Worm (Caenorhabditis elegans) whole organism, mixed stage, embryonic: ENCODE data around the gene str-33.

Experiments
- M03D4.4 ChIP-seq: sonication (generic microtip); optimal IDR thresholded peaks from 2 replicates; lab custom pipeline; 2017; ENCODE audit warnings: mild to moderate bottlenecking, missing genetic modification characterization, missing compliant biosample characterization
- bed-3 ChIP-seq: fragments of 200-800 bp; sonication (Bioruptor generic); optimal IDR thresholded peaks from 3 replicates; lab custom pipeline; 2018; ENCODE audit warnings: mild to moderate bottlenecking, missing genetic modification characterization, moderate library complexity, missing compliant biosample characterization
- blmp-1 ChIP-seq: fragments of 150-350 bp; optimal IDR thresholded peaks from 2 replicates; lab custom pipeline; 2014; ENCODE audit warnings: missing biosample characterization, missing genetic modification characterization
- ceh-39 ChIP-seq: fragments of 150-350 bp; optimal IDR thresholded peaks from 2 replicates; lab custom pipeline; 2014; ENCODE audit warnings: missing biosample characterization, missing genetic modification characterization
- ceh-43 ChIP-seq: fragments of 200-800 bp; sonication (Bioruptor generic); optimal IDR thresholded peaks from 2 replicates; lab custom pipeline; 2018; ENCODE audit warnings: mild to moderate bottlenecking, missing genetic modification characterization, moderate library complexity, missing compliant biosample characterization
- ceh-83 ChIP-seq: fragments of 200-800 bp; sonication (Bioruptor generic); optimal IDR thresholded peaks from 2 replicates; lab custom pipeline; 2018; ENCODE audit warnings: mild to moderate bottlenecking, missing genetic modification characterization, missing compliant biosample characterization
- ces-1 ChIP-seq: fragments of 150-350 bp; optimal IDR thresholded peaks from 2 replicates; lab custom pipeline; 2014; ENCODE audit warnings: missing biosample characterization, missing genetic modification reagents, missing genetic modification characterization
- cnd-1 ChIP-seq: fragments of 200-800 bp; sonication (Bioruptor generic); optimal IDR thresholded peaks from 2 replicates; lab custom pipeline; 2018; ENCODE audit warnings: mild to moderate bottlenecking, missing genetic modification characterization, missing compliant biosample characterization
- elt-3 ChIP-seq: fragments of 150-350 bp; optimal IDR thresholded peaks from 2 replicates; lab custom pipeline; 2014; ENCODE audit warnings: missing biosample characterization, missing genetic modification characterization
- flh-1 ChIP-seq: fragments of 200-800 bp; sonication (Bioruptor generic); optimal IDR thresholded peaks from 2 replicates; lab custom pipeline; 2018; ENCODE audit warnings: mild to moderate bottlenecking, missing genetic modification characterization, moderate library complexity, missing compliant biosample characterization
- ham-2 ChIP-seq: fragments of 200-800 bp; sonication (Bioruptor generic); optimal IDR thresholded peaks from 2 replicates; lab custom pipeline; 2018; ENCODE audit warnings: mild to moderate bottlenecking, missing genetic modification characterization, missing compliant biosample characterization
- hlh-1 ChIP-seq: fragments of 150-350 bp; optimal IDR thresholded peaks from 2 replicates; lab custom pipeline; 2014; ENCODE audit warnings: missing biosample characterization, missing genetic modification reagents, missing genetic modification characterization
- lin-13 ChIP-seq: fragments of 150-350 bp; optimal IDR thresholded peaks from 2 replicates; lab custom pipeline; 2014; ENCODE audit warnings: missing biosample characterization, missing genetic modification characterization
- lin-32 ChIP-seq: fragments of 200-800 bp; sonication (Bioruptor generic); optimal IDR thresholded peaks from 2 replicates; lab custom pipeline; 2018; ENCODE audit warnings: mild to moderate bottlenecking, missing genetic modification characterization, missing compliant biosample characterization
- lsy-2 ChIP-seq: fragments of 150-350 bp; optimal IDR thresholded peaks from 2 replicates; lab custom pipeline; 2014; ENCODE audit warnings: missing biosample characterization, missing genetic modification characterization
- mab-5 ChIP-seq: fragments of 150-350 bp; optimal IDR thresholded peaks from 2 replicates; lab custom pipeline; 2014; ENCODE audit warnings: missing biosample characterization, missing genetic modification characterization
- mep-1 ChIP-seq: fragments of 150-350 bp; optimal IDR thresholded peaks from 2 replicates; lab custom pipeline; 2017; ENCODE audit warnings: missing biosample characterization, missing genetic modification reagents, missing genetic modification characterization, inconsistent platforms
- mls-2 ChIP-seq: sonication (generic microtip); optimal IDR thresholded peaks from 2 replicates; lab custom pipeline; 2016; ENCODE audit warnings: mild to moderate bottlenecking, missing genetic modification characterization, moderate library complexity, missing compliant biosample characterization
- nhr-12 ChIP-seq: fragments of 150-350 bp; optimal IDR thresholded peaks from 2 replicates; lab custom pipeline; 2014; ENCODE audit warnings: missing biosample characterization, missing genetic modification characterization
- nhr-2 ChIP-seq: fragments of 150-350 bp; optimal IDR thresholded peaks from 2 replicates; lab custom pipeline; 2014; ENCODE audit warnings: missing biosample characterization, missing genetic modification characterization
- nhr-28 ChIP-seq: fragments of 150-350 bp; optimal IDR thresholded peaks from 2 replicates; lab custom pipeline; 2014; ENCODE audit warnings: missing biosample characterization, missing genetic modification characterization
- nhr-76 ChIP-seq: sonication (generic microtip); optimal IDR thresholded peaks from 2 replicates; lab custom pipeline; 2017; ENCODE audit warnings: missing biosample characterization, missing genetic modification characterization
- pha-4 ChIP-seq: fragments of 150-350 bp; optimal IDR thresholded peaks from 2 replicates; lab custom pipeline; 2018; ENCODE audit warnings: missing biosample characterization, missing genetic modification reagents, missing genetic modification characterization
- sem-2 ChIP-seq: fragments of 200-800 bp; sonication (Bioruptor generic); optimal IDR thresholded peaks from 2 replicates; lab custom pipeline; 2018; ENCODE audit warnings: mild to moderate bottlenecking, missing genetic modification characterization, missing compliant biosample characterization
- sptf-1 ChIP-seq: sonication (generic microtip); optimal IDR thresholded peaks from 2 replicates; lab custom pipeline; 2017; ENCODE audit warnings: mild to moderate bottlenecking, missing genetic modification characterization, moderate library complexity, missing compliant biosample characterization
- unc-120 ChIP-seq: sonication (generic microtip); optimal IDR thresholded peaks from 2 replicates; lab custom pipeline; 2017; ENCODE audit warnings: missing genetic modification characterization, missing compliant biosample characterization; ENCODE audit not compliant: poor library complexity, severe bottlenecking
- unc-39 ChIP-seq: fragments of 150-350 bp; optimal IDR thresholded peaks from 2 replicates; lab custom pipeline; 2014; ENCODE audit warnings: missing biosample characterization, missing genetic modification characterization
- unc-62 ChIP-seq: fragments of 150-350 bp; optimal IDR thresholded peaks from 2 replicates; lab custom pipeline; 2014; ENCODE audit warnings: missing biosample characterization, missing genetic modification reagents, missing genetic modification characterization
- zip-8 ChIP-seq: fragments of 150-350 bp; optimal IDR thresholded peaks from 2 replicates; lab custom pipeline; 2014; ENCODE audit warnings: missing biosample characterization, missing genetic modification characterization

str-33 gene

DNA sequence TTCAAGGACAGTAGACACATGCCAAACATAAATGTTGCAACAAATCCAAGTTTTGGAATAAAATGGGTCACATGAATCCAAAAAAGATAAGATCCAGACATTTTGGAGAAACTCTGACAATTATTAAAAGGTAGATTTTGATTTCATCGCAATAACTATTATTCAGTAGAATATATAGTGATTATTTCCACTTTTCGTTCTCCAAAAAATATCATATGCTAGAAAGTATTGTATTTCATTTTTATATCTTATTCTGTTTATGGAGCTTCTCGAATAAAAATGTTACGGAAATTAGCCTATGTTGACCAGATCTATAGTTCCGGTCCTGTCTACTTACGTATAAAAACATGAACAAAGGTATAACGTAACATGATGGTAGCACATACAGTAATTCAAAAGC lies 1.2 kb upstream of the str-33 start, which contains the start of gene str-13:
TSS of gene str-13 (minus strand) at position 101 of the 400 bp plus-strand sequence.
- TF ChIP-seq lin-13 (tag; lab: Kevin White, UChicago) (no peak), bed-3 (no peak), ces-1 (no peak), unc-62 (GFP tag; lab: Kevin White, UChicago) (no peak), sem-2 (GFP tag; lab: Kevin White, UChicago) (no peak), nhr-28 (tag; lab: Kevin White, UChicago) (no peak), ceh-39 (tag; lab: Kevin White, UChicago) (no peak), blmp-1 (no peak), elt-3 (tag; lab: Kevin White, UChicago) (no peak)
- TF ChIP-seq, all 35 proteins: peak for 0

DNA sequence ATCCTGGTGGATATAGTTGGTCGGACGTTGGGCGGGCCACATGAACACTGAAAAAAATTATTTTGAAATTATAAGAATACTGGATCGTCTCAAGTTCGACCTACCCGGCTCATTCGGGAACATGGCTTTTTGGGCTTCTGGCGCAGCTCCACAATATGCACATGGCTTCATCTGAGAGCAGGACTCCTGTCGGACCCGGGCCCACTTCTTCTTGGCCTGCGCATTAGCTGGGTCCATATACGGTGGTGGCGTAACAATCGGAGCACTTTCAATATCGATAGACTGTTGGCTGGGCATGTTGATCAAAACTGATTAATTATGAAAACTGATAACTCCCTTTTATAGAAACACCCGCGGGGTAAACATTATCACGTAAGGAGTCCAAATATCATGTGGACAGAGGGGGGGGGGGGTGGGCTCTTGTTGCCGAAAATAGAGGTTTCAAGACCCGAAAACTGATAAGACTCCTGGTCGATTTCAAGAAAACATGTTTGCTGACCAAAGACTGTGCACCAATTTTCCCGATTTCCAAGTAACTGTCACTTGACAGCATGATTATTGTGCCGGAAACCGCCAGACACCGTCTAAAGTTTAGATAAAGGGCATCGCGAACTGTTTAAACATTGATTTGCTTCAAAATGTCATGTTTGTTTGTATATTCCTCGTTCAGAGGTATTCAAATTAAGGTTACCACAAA lies 2.6 kb downstream of the str-33 start, which contains the start of gene dod-3:
TSS of gene dod-3 (minus strand) at position 315 of the 697 bp plus-strand sequence.
- no peak for TF ChIP-seq ceh-43 (GFP tag; lab: Kevin White, UChicago)
- TF ChIP-seq mls-2 (tag; lab: Kevin White, UChicago), result no peak
- no peak for TF ChIP-seq nhr-2 (tag; lab: Kevin White, UChicago)
- TF ChIP-seq ham-2, result no peak
- no peak for TF ChIP-seq sptf-1 (tag; lab: Kevin White, UChicago)
- TF ChIP-seq ceh-83, result no peak
- no peak for TF ChIP-seq M03D4.4 (tag; lab: Kevin White, UChicago)
- TF ChIP-seq zip-8 (tag; lab: Kevin White, UChicago), result no peak
- TF ChIP-seq elt-3 (tag; lab: Kevin White, UChicago), result no peak
- TF ChIP-seq unc-62 (GFP tag; lab: Kevin White, UChicago), result no peak
- TF ChIP-seq nhr-28 (tag; lab: Kevin White, UChicago), result no peak

DNA sequence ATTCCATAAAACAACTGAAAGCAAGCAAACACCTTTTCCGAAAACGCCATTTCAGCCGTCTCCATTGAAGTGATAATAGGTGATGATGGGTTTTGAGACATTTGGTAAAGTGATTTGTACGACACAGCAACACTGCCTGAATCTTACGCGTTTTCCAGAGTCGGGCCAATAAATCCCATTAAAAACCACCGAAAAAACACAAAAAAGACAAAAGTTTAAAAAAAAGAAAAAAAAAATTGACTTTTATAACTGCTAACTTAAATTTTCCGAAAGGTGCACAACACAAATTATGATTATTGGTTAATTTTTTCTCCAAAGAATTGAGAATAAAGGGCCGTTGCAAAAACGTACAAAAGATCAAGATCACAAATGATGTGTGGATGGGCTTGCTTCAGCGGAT lies 6.0 kb downstream of the str-33 start, which contains the start of gene srg-57:
TSS of gene srg-57 (minus strand) at position 101 of the 400 bp plus-strand sequence.
- TF ChIP-seq zip-8 (tag; lab: Kevin White, UChicago) (no peak), bed-3 (no peak), M03D4.4 (tag; lab: Kevin White, UChicago) (no peak), ceh-39 (tag; lab: Kevin White, UChicago) (no peak), elt-3 (tag; lab: Kevin White, UChicago) (no peak), unc-120 (tag; lab: Kevin White, UChicago) (no peak)

DNA sequence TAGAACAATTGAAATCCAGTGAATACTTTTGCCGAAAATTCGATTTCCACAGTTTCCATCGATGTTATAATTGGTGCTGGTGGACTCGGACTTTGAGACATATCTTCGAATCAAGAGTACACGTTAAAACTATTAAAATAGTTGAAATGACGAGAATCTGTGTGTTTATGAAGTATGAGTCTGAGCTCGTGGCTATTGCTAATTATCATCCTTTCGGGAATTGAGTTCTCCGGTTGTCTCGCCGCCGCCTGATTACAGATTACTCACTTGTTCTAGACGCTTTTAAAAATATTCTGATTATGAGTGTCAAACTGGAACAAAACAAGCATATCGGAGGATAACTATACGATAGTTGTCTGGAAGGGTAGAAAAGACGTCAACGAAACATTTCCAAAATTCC lies 9.8 kb downstream of the str-33 start, which contains the start of gene srg-56:
TSS of gene srg-56 (minus strand) at position 101 of the 400 bp plus-strand sequence.
- TF ChIP-seq cnd-1 (tag; lab: Kevin White, UChicago), result no peak
- no peak for TF ChIP-seq lin-13 (tag; lab: Kevin White, UChicago)
- TF ChIP-seq hlh-1 (tag; lab: Kevin White, UChicago), result no peak
- no peak for TF ChIP-seq ceh-43 (GFP tag; lab: Kevin White, UChicago)
- no peak for TF ChIP-seq unc-62 (GFP tag; lab: Kevin White, UChicago)
- TF ChIP-seq unc-39 (tag; lab: Kevin White, UChicago), result no peak
- no peak for TF ChIP-seq pha-4 (tag; lab: Kevin White, UChicago)
- TF ChIP-seq blmp-1, result no peak
- TF ChIP-seq sem-2 (GFP tag; lab: Kevin White, UChicago), result no peak
- TF ChIP-seq lin-32 (GFP tag; lab: Kevin White, UChicago), result no peak
- no peak for TF ChIP-seq nhr-76 (tag; lab: Kevin White, UChicago)
- TF ChIP-seq zip-8 (tag; lab: Kevin White, UChicago), result no peak
- no peak for TF ChIP-seq nhr-12 (tag; lab: Kevin White, UChicago)
- TF ChIP-seq sptf-1 (tag; lab: Kevin White, UChicago), result no peak
- no peak for TF ChIP-seq ces-1
- TF ChIP-seq M03D4.4 (tag; lab: Kevin White, UChicago), result no peak
- TF ChIP-seq mep-1, result no peak
- TF ChIP-seq mab-5 (tag; lab: Kevin White, UChicago), result no peak
- no peak for TF ChIP-seq bed-3
- TF ChIP-seq nhr-28 (tag; lab: Kevin White, UChicago), result no peak

DNA sequence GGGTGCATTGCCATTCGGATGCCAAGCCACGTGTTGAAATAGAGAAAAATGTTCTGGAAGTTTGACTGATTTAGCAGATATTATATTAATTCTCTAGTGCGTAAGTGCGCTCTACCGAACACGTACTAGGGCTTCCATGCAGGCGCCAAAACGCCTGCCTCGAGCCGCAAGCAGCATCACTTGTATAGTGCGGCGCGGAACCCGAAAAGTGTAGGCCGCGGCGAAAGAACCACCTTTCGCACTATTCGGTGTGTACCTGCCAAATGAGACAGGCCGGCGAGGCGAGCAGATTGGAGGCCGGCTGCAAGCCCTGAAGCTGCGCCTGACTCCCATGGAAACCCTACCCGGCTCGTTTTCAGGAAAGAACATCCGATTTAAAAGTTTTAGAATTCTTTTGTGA lies 11.3 kb downstream of the str-33 start:
- TF ChIP-seq nhr-76 (tag; lab: Kevin White, UChicago) (no peak), flh-1 (GFP tag; lab: Kevin White, UChicago) (no peak), elt-3 (tag; lab: Kevin White, UChicago) (no peak), lin-13 (tag; lab: Kevin White, UChicago) (no peak), zip-8 (tag; lab: Kevin White, UChicago) (no peak), ces-1 (no peak), mls-2 (tag; lab: Kevin White, UChicago) (no peak), lsy-2 (tag; lab: Kevin White, UChicago) (no peak)
- TF ChIP-seq, all 35 proteins: peak for 0
